Worm (Caenorhabditis elegans): ENCODE measurements around the gene ubxn-2.

ce11 chrIV:2711122-2711669 is 14.4 kb downstream of the ubxn-2 start:
- TF ChIP-seq ceh-2 (tag; optimal IDR thresholded peaks at IDR 0.05) (no peak), hlh-6 (tag; optimal IDR thresholded peaks at IDR 0.05) (no peak), unc-86 (tag; optimal IDR thresholded peaks at IDR 0.05) (no peak), fkh-10 (GFP tag; optimal IDR thresholded peaks at IDR 0.05) (no peak), nfya-1 (tag; optimal IDR thresholded peaks at IDR 0.05) (no peak)
